Worm (Caenorhabditis elegans): ENCODE measurements around the gene daf-3.

Gene daf-3

DNA sequence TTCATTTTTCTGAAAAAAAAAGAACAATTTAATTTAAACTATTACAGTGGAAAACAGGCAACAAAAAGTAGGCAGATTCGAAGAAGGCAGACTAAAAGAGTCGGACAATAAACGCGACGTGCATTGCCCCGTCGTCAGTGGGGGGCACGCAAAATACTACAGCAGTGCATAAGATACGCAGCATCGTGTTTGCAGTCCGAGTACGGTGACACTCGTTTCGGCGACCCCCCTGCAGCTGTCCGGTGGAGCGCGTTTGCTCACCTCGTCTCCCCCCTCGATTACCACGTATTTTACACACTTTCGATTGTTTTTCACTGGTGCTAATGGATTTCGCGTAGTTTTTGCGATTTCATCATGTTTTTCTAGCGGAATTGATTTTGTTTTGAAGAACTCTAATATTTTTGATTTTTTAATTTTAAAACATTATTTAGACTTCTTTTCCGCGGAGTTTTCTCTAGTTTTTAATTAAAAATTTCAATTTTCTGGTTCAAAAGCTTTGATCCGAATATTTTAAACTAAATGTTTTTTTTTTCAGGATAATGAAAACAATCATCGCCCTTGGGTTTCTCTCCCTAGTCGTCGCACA is 57.1 kb downstream of the daf-3 start, which contains the start of the genes trap-2 and ile-2 (continued):
- no peak for TF ChIP-seq nfya-2 (GFP tag; IDR thresholded peaks at IDR 0.05)
- TF ChIP-seq ceh-27 (GFP tag; optimal IDR thresholded peaks at IDR 0.05), result peak; percentile 91
- peak; percentile 42 for TF ChIP-seq F22D6.2 (tag; optimal IDR thresholded peaks at IDR 0.05)
- peak in 1 of 3 experiments; percentile 15 for TF ChIP-seq lin-35 (GFP tag; optimal IDR thresholded peaks at IDR 0.05)
- peak; percentile 68 for TF ChIP-seq gei-17 (GFP tag; optimal IDR thresholded peaks at IDR 0.05)
- TF ChIP-seq ztf-26 (tag; optimal IDR thresholded peaks at IDR 0.05), result peak; percentile 79
- no peak for TF ChIP-seq rpc-1 (optimal IDR thresholded peaks at IDR 0.05)
- no peak for TF ChIP-seq rpc-1 (tag; optimal IDR thresholded peaks at IDR 0.05)
- peak; percentile 56 for TF ChIP-seq unc-62 (GFP tag; optimal IDR thresholded peaks at IDR 0.05)
- TF ChIP-seq ztf-3 (GFP tag; optimal IDR thresholded peaks at IDR 0.05), result no peak
- 0 out of 2 replicates have a peak, but pooled peaks have one; percentile 46 for TF ChIP-seq egl-44 (GFP tag; IDR thresholded peaks at IDR 0.05)
- TF ChIP-seq atf-7 (tag; optimal IDR thresholded peaks at IDR 0.05), result peak; percentile 72
- TF ChIP-seq repo-1 (tag; optimal IDR thresholded peaks at IDR 0.05), result peak; percentile 62
- TF ChIP-seq K12H6.12 (tag; optimal IDR thresholded peaks at IDR 0.05), result peak; percentile 96
- TF ChIP-seq tlf-1 (GFP tag; optimal IDR thresholded peaks at IDR 0.05), result peak; percentile 76
- peak; percentile 99 for TF ChIP-seq zfh-2 (GFP tag; conservative IDR thresholded peaks at IDR 0.05)
- no peak for TF ChIP-seq F10E7.11 (tag; optimal IDR thresholded peaks at IDR 0.05)
- TF ChIP-seq mel-28 (tag; optimal IDR thresholded peaks at IDR 0.05; ENCODE audit: borderline replicate concordance), result no peak
- TF ChIP-seq B0035.1 (tag; optimal IDR thresholded peaks at IDR 0.05), result peak; percentile 8
- no peak for TF ChIP-seq bed-2 (GFP tag; IDR thresholded peaks at IDR 0.05)
- TF ChIP-seq lin-40 (tag; optimal IDR thresholded peaks at IDR 0.05), result peak; percentile 88
- TF ChIP-seq tbp1 (GFP tag; optimal IDR thresholded peaks at IDR 0.05), result peak; percentile 66
- no peak for TF ChIP-seq mes-4 (tag; optimal IDR thresholded peaks at IDR 0.05)
- TF ChIP-seq B0336.3 (GFP tag; IDR thresholded peaks at IDR 0.05), result peak; percentile 88
- no peak for TF ChIP-seq him-1 (tag; optimal IDR thresholded peaks at IDR 0.05)
- peak; percentile 79 for TF ChIP-seq madf-10 (tag; optimal IDR thresholded peaks at IDR 0.05)
- TF ChIP-seq unc-130 (GFP tag; optimal IDR thresholded peaks at IDR 0.05), result no peak
- peak; percentile 76; the same call in 1 of the 2 replicates for TF ChIP-seq pbrm-1 (GFP tag; IDR thresholded peaks at IDR 0.05)
- peak; percentile 49 for TF ChIP-seq ztf-22 (GFP tag; optimal IDR thresholded peaks at IDR 0.05)
- peak; percentile 96 for TF ChIP-seq ets-4 (GFP tag; optimal IDR thresholded peaks at IDR 0.05)
- 0 out of 2 replicates have a peak, but pooled peaks have one; percentile 23 for TF ChIP-seq attf-3 (GFP tag; conservative IDR thresholded peaks at IDR 0.05)
